Fruit fly (Drosophila melanogaster) S2 (cell line): ENCODE measurements around the gene Hsp70Ab.

ENCODE experiments used
- CG8478 ChIP-seq: fragments of >200 bp; optimal IDR thresholded peaks from 2 replicates; lab custom pipeline; 2018
- CTCF ChIP-seq, 2 experiments: fragments of >200 bp; optimal IDR thresholded peaks; 2 replicates each; lab custom pipeline; 2018

DNA sequence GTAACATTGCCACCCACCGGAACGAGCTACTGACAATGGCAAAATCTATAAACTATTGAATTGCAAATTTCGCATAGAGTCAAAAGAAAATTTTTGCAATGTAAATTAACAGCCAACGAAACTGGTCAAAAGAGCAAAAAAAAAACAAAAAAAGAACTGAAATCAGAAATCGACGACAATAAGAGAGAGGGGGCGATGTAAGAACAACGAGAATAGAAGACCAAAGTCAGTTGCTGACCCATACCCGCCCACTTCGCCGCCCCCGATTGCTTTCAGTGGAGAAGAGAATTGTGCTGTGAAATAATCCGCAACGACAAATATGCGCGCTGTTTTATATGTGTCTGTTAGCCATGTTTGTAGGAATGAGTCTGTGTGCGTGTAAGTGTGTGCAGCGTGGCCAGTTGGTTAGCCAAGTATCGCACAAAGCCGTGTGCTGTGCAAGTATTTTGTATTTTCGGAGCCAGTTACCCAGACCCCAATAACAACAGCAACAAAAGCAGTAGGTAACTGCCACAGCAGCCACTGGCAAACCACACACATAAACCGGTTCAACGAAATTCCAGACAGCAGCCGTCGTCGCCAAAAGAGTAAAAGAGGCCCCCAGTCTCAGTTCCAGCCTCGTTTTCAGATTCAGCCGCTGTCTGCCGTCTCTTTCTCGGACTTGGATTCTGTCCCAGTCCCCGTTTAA is 20.8 kb upstream of the Hsp70Ab start:
- TF ChIP-seq CG8478 (lab: Kevin White, UChicago) (no peak), CTCF (optimal IDR thresholded peaks at IDR 0.05; lab: Kevin White, UChicago) (no peak)
